Fruit fly (Drosophila melanogaster): ENCODE data around the gene CG14708.
A peak's percentile ranks its signal among the peaks of the same experiment; 100 is the strongest.

Gene CG14708

DNA sequence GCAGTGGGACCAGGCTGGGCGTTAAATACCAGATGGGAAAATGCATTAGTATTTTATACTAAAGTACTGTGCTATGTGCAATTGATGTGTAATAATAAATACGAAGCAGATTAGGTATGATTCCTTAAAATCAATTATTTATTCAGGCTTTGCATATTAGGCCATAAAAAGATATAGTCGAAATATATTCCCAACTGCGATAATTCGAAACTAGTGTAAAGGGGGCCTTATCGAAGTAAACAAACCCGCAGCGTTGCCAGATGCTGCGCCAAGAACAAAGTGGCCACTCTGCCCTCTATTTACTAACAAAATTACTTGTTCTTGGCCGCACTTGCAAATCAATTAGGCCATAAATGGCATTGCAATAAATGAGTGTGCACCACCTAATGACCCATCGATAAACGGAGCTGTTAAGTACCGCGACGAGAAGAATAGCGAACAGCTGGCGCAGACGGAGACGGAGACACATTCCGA lies 3.6 kb downstream of the CG14708 start, which contains the start of gene CG10898 (continued):
- TF ChIP-seq fd96Cb (tag; optimal IDR thresholded peaks at IDR 0.05) (peak; percentile 74), schlank (tag; optimal IDR thresholded peaks at IDR 0.05) (peak; percentile 37), Adf1 (GFP tag; IDR thresholded peaks at IDR 0.05) (peak; percentile 43), dimm (GFP tag; IDR thresholded peaks at IDR 0.05) (peak; percentile 35; the same call in 1 of the 2 replicates), CG17359 (tag; optimal IDR thresholded peaks at IDR 0.05) (peak; percentile 81), CG13775 (GFP tag; optimal IDR thresholded peaks at IDR 0.05) (peak; percentile 90), prd (optimal IDR thresholded peaks at IDR 0.05) (no peak), prd (GFP tag; IDR thresholded peaks at IDR 0.05) (peak; percentile 89), CG3407 (GFP tag; optimal IDR thresholded peaks at IDR 0.05) (peak; percentile 39), CG14860 (GFP tag; IDR thresholded peaks at IDR 0.05; ENCODE audit: partially characterized antibody) (no peak), otp (GFP tag; IDR thresholded peaks at IDR 0.05) (peak; percentile 88), Usf (GFP tag; optimal IDR thresholded peaks at IDR 0.05) (peak; percentile 12), sr (GFP tag; IDR thresholded peaks at IDR 0.05) (peak; percentile 50; the same call in 1 of the 3 replicates), Jarid2 (GFP tag; optimal IDR thresholded peaks at IDR 0.05) (peak; percentile 43), hth (optimal IDR thresholded peaks at IDR 0.05) (no peak), pum (GFP tag; optimal IDR thresholded peaks at IDR 0.05) (peak; percentile 90), CG13287 (GFP tag; IDR thresholded peaks at IDR 0.05; ENCODE audit: partially characterized antibody) (peak; percentile 56; the same call in 1 of the 2 replicates), kah (GFP tag; optimal IDR thresholded peaks at IDR 0.05) (no peak), sqz (GFP tag; optimal IDR thresholded peaks at IDR 0.05) (no peak), pho (GFP tag; optimal IDR thresholded peaks at IDR 0.05) (peak; percentile 90), Bgb (GFP tag; IDR thresholded peaks at IDR 0.05; ENCODE audit: partially characterized antibody) (no peak), D19A (tag; optimal IDR thresholded peaks at IDR 0.05) (peak; percentile 44), insv (GFP tag; optimal IDR thresholded peaks at IDR 0.05) (peak in 1 of 2 experiments; percentile 52), stwl (tag; optimal IDR thresholded peaks at IDR 0.05) (peak; percentile 88), mam (GFP tag; optimal IDR thresholded peaks at IDR 0.05) (peak; percentile 90), Pdp1 (GFP tag; optimal IDR thresholded peaks at IDR 0.05) (peak; percentile 81 to 89), CG17361 (GFP tag; IDR thresholded peaks at IDR 0.05) (peak; percentile 81), Oaz (GFP tag; IDR thresholded peaks at IDR 0.05) (peak; percentile 80), CG10147 (GFP tag; optimal IDR thresholded peaks at IDR 0.05) (peak; percentile 66), CG1832 (GFP tag; optimal IDR thresholded peaks at IDR 0.05) (no peak), CG9727 (GFP tag; optimal IDR thresholded peaks at IDR 0.05) (peak; percentile 75), CG9437 (GFP tag; optimal IDR thresholded peaks at IDR 0.05) (peak; percentile 38), Nf-YB (GFP tag; optimal IDR thresholded peaks at IDR 0.05) (peak; percentile 42), sens-2 (GFP tag; IDR thresholded peaks at IDR 0.05) (peak; percentile 65; the same call in 1 of the 2 replicates), CG11093 (GFP tag; IDR thresholded peaks at IDR 0.05) (peak; percentile 49; the same call in 1 of the 3 replicates), wek (GFP tag; optimal IDR thresholded peaks at IDR 0.05) (peak; percentile 47), B-H1 (GFP tag; IDR thresholded peaks at IDR 0.05) (peak; percentile 84), dm (GFP tag; optimal IDR thresholded peaks at IDR 0.05) (peak; percentile 70), CG6654 (GFP tag; optimal IDR thresholded peaks at IDR 0.05) (peak; percentile 44), CG2202 (tag; optimal IDR thresholded peaks at IDR 0.05) (peak; percentile 28), CTCF (GFP tag; optimal IDR thresholded peaks at IDR 0.05) (no peak), CG31441 (GFP tag; IDR thresholded peaks at IDR 0.05) (peak; percentile 61), CG8359 (GFP tag; optimal IDR thresholded peaks at IDR 0.05; ENCODE audit: borderline replicate concordance) (no peak), CG9817 (tag; optimal IDR thresholded peaks at IDR 0.05) (peak; percentile 90), pzg (GFP tag; optimal IDR thresholded peaks at IDR 0.05) (peak; percentile 81), yki (optimal IDR thresholded peaks at IDR 0.05) (no peak), nerfin-2 (GFP tag; IDR thresholded peaks at IDR 0.05; ENCODE audit: partially characterized antibody) (no peak), CG3163 (GFP tag; optimal IDR thresholded peaks at IDR 0.05) (peak; percentile 65), CG4360 (GFP tag; IDR thresholded peaks at IDR 0.05) (0 out of 2 replicates have a peak, but pooled peaks have one; percentile 32), Deaf1 (tag; optimal IDR thresholded peaks at IDR 0.05) (peak; percentile 37), sd (tag; optimal IDR thresholded peaks at IDR 0.05) (peak; percentile 98)
